Worm (Caenorhabditis elegans): Measurements from ENCODE around the gene lfi-1.

ce11 chrX:4974486-4974885 is 2.1 kb upstream of the lfi-1 start:
- no peak for TF ChIP-seq madf-5 (GFP tag; IDR thresholded peaks at IDR 0.05)
- TF ChIP-seq ceh-62 (tag; optimal IDR thresholded peaks at IDR 0.05), result no peak
- no peak for TF ChIP-seq ceh-82 (tag; optimal IDR thresholded peaks at IDR 0.05)
- TF ChIP-seq lin-39 (tag; optimal IDR thresholded peaks at IDR 0.05), result no peak

Measured in whole organism, L4 larva.